Worm (Caenorhabditis elegans) whole organism, L1 larva: ENCODE measurements around the gene gpa-6.

Source experiments
- C34B4.2 ChIP-seq: sonication (generic microtip); optimal IDR thresholded peaks from 2 replicates; lab custom pipeline; 2017; ENCODE audit warnings: mild to moderate bottlenecking, missing genetic modification characterization, missing compliant biosample characterization
- ama-1 ChIP-seq: fragments of 150-350 bp; optimal IDR thresholded peaks from 2 replicates; lab custom pipeline; 2014
- blmp-1 ChIP-seq: fragments of 150-350 bp; optimal IDR thresholded peaks from 2 replicates; lab custom pipeline; 2014; ENCODE audit warnings: missing biosample characterization, missing genetic modification characterization
- ceh-63 ChIP-seq: fragments of 200-800 bp; sonication (Bioruptor generic); optimal IDR thresholded peaks from 2 replicates; lab custom pipeline; 2018; ENCODE audit warnings: mild to moderate bottlenecking, missing genetic modification characterization, missing compliant biosample characterization
- ceh-82 ChIP-seq, 3 experiments: fragments of 150-350 bp in 1 of 3; sonication (generic microtip) in 2 of 3; optimal IDR thresholded peaks; 2 replicates each; lab custom pipeline; 2014 to 2017; ENCODE audit warnings: missing biosample characterization in 3 of 3, missing genetic modification characterization in 3 of 3
- egl-27 ChIP-seq, 2 experiments: fragments of 150-350 bp in 1 of 2; sonication (generic microtip); optimal IDR thresholded peaks; 3 replicates each; lab custom pipeline; 2017 to 2018; ENCODE audit warnings: missing biosample characterization in 2 of 2, missing genetic modification characterization in 2 of 2, missing genetic modification reagents in 2 of 2
- fkh-10 ChIP-seq: sonication (generic microtip); optimal IDR thresholded peaks from 2 replicates; lab custom pipeline; 2017; ENCODE audit warnings: missing biosample characterization, missing genetic modification reagents, missing genetic modification characterization
- jun-1 ChIP-seq: fragments of 150-350 bp; optimal IDR thresholded peaks from 2 replicates; lab custom pipeline; 2014; ENCODE audit warnings: missing biosample characterization, missing genetic modification reagents, missing genetic modification characterization
- lin-35 ChIP-seq, 2 experiments: fragments of 150-350 bp; optimal IDR thresholded peaks; 2 replicates each; lab custom pipeline; 2014; ENCODE audit warnings: missing biosample characterization in 2 of 2, missing genetic modification characterization in 2 of 2, missing genetic modification reagents in 2 of 2
- lir-3 ChIP-seq: sonication (generic microtip); optimal IDR thresholded peaks from 2 replicates; lab custom pipeline; 2016; ENCODE audit warnings: mild to moderate bottlenecking, missing genetic modification characterization, moderate library complexity, missing compliant biosample characterization; ENCODE audit not compliant: poor library complexity
- lsy-2 ChIP-seq, 2 experiments: fragments of 150-350 bp; optimal IDR thresholded peaks; 2 replicates each; lab custom pipeline; 2014; ENCODE audit warnings: missing biosample characterization in 2 of 2, missing genetic modification characterization in 2 of 2
- nhr-237 ChIP-seq: fragments of 150-350 bp; optimal IDR thresholded peaks from 2 replicates; lab custom pipeline; 2014; ENCODE audit warnings: missing biosample characterization, missing genetic modification characterization
- pag-3 ChIP-seq: sonication (generic microtip); optimal IDR thresholded peaks from 2 replicates; lab custom pipeline; 2017; ENCODE audit warnings: missing genetic modification characterization, mild to moderate bottlenecking, missing compliant biosample characterization, antibody characterized with exemption, borderline replicate concordance; ENCODE audit not compliant: insufficient read depth
- snpc-4 ChIP-seq: fragments of 150-350 bp; optimal IDR thresholded peaks from 2 replicates; lab custom pipeline; 2014; ENCODE audit warnings: missing biosample characterization, missing genetic modification characterization

ce11 chrX:13234879-13235278, 43.9 kb downstream of the gpa-6 start, which contains the start of gene K08H2.2:
- TF ChIP-seq blmp-1 (tag; lab: Kevin White, UChicago): no peak
- TF ChIP-seq lsy-2 (tag; optimal IDR thresholded peaks at IDR 0.05; lab: Kevin White, UChicago): no peak
- TF ChIP-seq ceh-82 (tag; optimal IDR thresholded peaks at IDR 0.05; lab: Kevin White, UChicago): no peak
- TF ChIP-seq ama-1 (lab: Kevin White, UChicago): no peak
- no peak for TF ChIP-seq jun-1
- TF ChIP-seq nhr-237 (tag; lab: Kevin White, UChicago): no peak
- no peak for TF ChIP-seq lin-35 (GFP tag; optimal IDR thresholded peaks at IDR 0.05; lab: Kevin White, UChicago)
- TF ChIP-seq ceh-63: no peak
- TF ChIP-seq pag-3 (tag; lab: Kevin White, UChicago): no peak
- no peak for TF ChIP-seq fkh-10
- TF ChIP-seq lir-3: no peak
- TF ChIP-seq C34B4.2: no peak
- no peak for TF ChIP-seq snpc-4 (tag; lab: Kevin White, UChicago)
- no peak for TF ChIP-seq egl-27 (tag; optimal IDR thresholded peaks at IDR 0.05; lab: Kevin White, UChicago)
